Worm (Caenorhabditis elegans) whole organism, L3 larva: ENCODE data around the gene K02E2.6.

ENCODE experiments used
- R02D3.7 ChIP-seq: fragments of 150-350 bp; optimal IDR thresholded peaks from 2 replicates; lab custom pipeline; 2014; ENCODE audit warnings: missing biosample characterization, missing genetic modification characterization
- aly-2 ChIP-seq: fragments of 150-350 bp; optimal IDR thresholded peaks from 2 replicates; lab custom pipeline; 2014; ENCODE audit warnings: missing biosample characterization, missing genetic modification characterization
- ama-1 ChIP-seq: fragments of 150-350 bp; optimal IDR thresholded peaks from 2 replicates; lab custom pipeline; 2018
- ceh-28 ChIP-seq: fragments of 150-350 bp; optimal IDR thresholded peaks from 2 replicates; lab custom pipeline; 2014; ENCODE audit warnings: missing biosample characterization, missing genetic modification reagents, missing genetic modification characterization
- ceh-9 ChIP-seq: sonication (generic microtip); optimal IDR thresholded peaks from 2 replicates; lab custom pipeline; 2018; ENCODE audit warnings: missing biosample characterization, missing genetic modification characterization
- daf-12 ChIP-seq: fragments of 150-350 bp; optimal IDR thresholded peaks from 2 replicates; lab custom pipeline; 2014; ENCODE audit warnings: missing biosample characterization, missing genetic modification reagents, missing genetic modification characterization
- egl-27 ChIP-seq: sonication (generic microtip); optimal IDR thresholded peaks from 4 replicates; lab custom pipeline; 2017; ENCODE audit warnings: missing biosample characterization, missing genetic modification reagents, missing genetic modification characterization
- egl-5 ChIP-seq: fragments of 150-350 bp; optimal IDR thresholded peaks from 2 replicates; lab custom pipeline; 2017; ENCODE audit warnings: missing biosample characterization, missing genetic modification reagents, missing genetic modification characterization, inconsistent platforms
- elt-1 ChIP-seq: fragments of 150-350 bp; optimal IDR thresholded peaks from 2 replicates; lab custom pipeline; 2014; ENCODE audit warnings: missing biosample characterization, missing genetic modification characterization
- elt-2 ChIP-seq: sonication (generic microtip); optimal IDR thresholded peaks from 2 replicates; lab custom pipeline; 2016; ENCODE audit warnings: missing genetic modification reagents, mild to moderate bottlenecking, missing genetic modification characterization, missing compliant biosample characterization
- elt-3 ChIP-seq, 3 experiments: fragments of 150-350 bp in 1 of 3; sonication (generic microtip) in 2 of 3; optimal IDR thresholded peaks; 2 replicates in 2 of 3; 4 replicates in 1 of 3; lab custom pipeline; 2014 to 2017; ENCODE audit warnings: missing biosample characterization in 3 of 3, missing genetic modification characterization in 3 of 3
- eor-1 ChIP-seq, 2 experiments: fragments of 150-350 bp; optimal IDR thresholded peaks; 2 replicates each; lab custom pipeline; 2014 to 2018; ENCODE audit warnings: missing biosample characterization in 2 of 2, missing genetic modification characterization in 2 of 2
- fkh-10 ChIP-seq: sonication (generic microtip); optimal IDR thresholded peaks from 2 replicates; lab custom pipeline; 2017; ENCODE audit warnings: missing biosample characterization, missing genetic modification reagents, missing genetic modification characterization
- fkh-2 ChIP-seq: fragments of 150-350 bp; optimal IDR thresholded peaks from 2 replicates; lab custom pipeline; 2014; ENCODE audit warnings: missing biosample characterization, missing genetic modification reagents, missing genetic modification characterization
- fos-1 ChIP-seq: fragments of 150-350 bp; optimal IDR thresholded peaks from 2 replicates; lab custom pipeline; 2014; ENCODE audit warnings: missing biosample characterization, missing genetic modification characterization
- hmg-11 ChIP-seq: sonication (generic microtip); optimal IDR thresholded peaks from 2 replicates; lab custom pipeline; 2016; ENCODE audit warnings: missing genetic modification characterization, missing compliant biosample characterization
- jun-1 ChIP-seq: fragments of 150-350 bp; optimal IDR thresholded peaks from 2 replicates; lab custom pipeline; 2014; ENCODE audit warnings: missing biosample characterization, missing genetic modification reagents, missing genetic modification characterization
- lin-15B ChIP-seq: fragments of 150-350 bp; optimal IDR thresholded peaks from 2 replicates; lab custom pipeline; 2014; ENCODE audit warnings: missing biosample characterization, missing genetic modification characterization
- lin-39 ChIP-seq: fragments of 150-350 bp; optimal IDR thresholded peaks from 2 replicates; lab custom pipeline; 2018; ENCODE audit warnings: missing biosample characterization, missing genetic modification reagents, missing genetic modification characterization
- lsy-12 ChIP-seq: sonication (generic microtip); optimal IDR thresholded peaks from 2 replicates; lab custom pipeline; 2016; ENCODE audit warnings: mild to moderate bottlenecking, missing genetic modification characterization, missing compliant biosample characterization
- mdl-1 ChIP-seq: fragments of 150-350 bp; optimal IDR thresholded peaks from 2 replicates; lab custom pipeline; 2014; ENCODE audit warnings: missing biosample characterization, missing genetic modification characterization
- mml-1 ChIP-seq: fragments of 150-350 bp; sonication (generic microtip); optimal IDR thresholded peaks from 3 replicates; lab custom pipeline; 2014; ENCODE audit warnings: missing biosample characterization, missing genetic modification characterization
- nfya-1 ChIP-seq: sonication (generic microtip); optimal IDR thresholded peaks from 2 replicates; lab custom pipeline; 2017; ENCODE audit warnings: missing genetic modification characterization, mild to moderate bottlenecking, missing compliant biosample characterization, antibody characterized with exemption, moderate library complexity; ENCODE audit not compliant: insufficient read depth
- nhr-11 ChIP-seq: fragments of 150-350 bp; optimal IDR thresholded peaks from 2 replicates; lab custom pipeline; 2014; ENCODE audit warnings: missing biosample characterization, missing genetic modification characterization
- nhr-12 ChIP-seq: fragments of 150-350 bp; optimal IDR thresholded peaks from 2 replicates; lab custom pipeline; 2014; ENCODE audit warnings: missing biosample characterization, missing genetic modification characterization
- nhr-23 ChIP-seq: fragments of 150-350 bp; optimal IDR thresholded peaks from 2 replicates; lab custom pipeline; 2014; ENCODE audit warnings: missing biosample characterization, missing genetic modification reagents, missing genetic modification characterization
- nhr-25 ChIP-seq: sonication (generic microtip); optimal IDR thresholded peaks from 2 replicates; lab custom pipeline; 2017; ENCODE audit warnings: missing biosample characterization, missing genetic modification characterization
- nhr-43 ChIP-seq: sonication (generic microtip); optimal IDR thresholded peaks from 2 replicates; lab custom pipeline; 2016; ENCODE audit warnings: mild to moderate bottlenecking, missing genetic modification characterization, missing compliant biosample characterization; ENCODE audit not compliant: poor library complexity, severe bottlenecking
- nhr-67 ChIP-seq: fragments of 150-350 bp; optimal IDR thresholded peaks from 2 replicates; lab custom pipeline; 2014; ENCODE audit warnings: missing biosample characterization, missing genetic modification characterization
- nhr-76 ChIP-seq: fragments of 150-350 bp; sonication (generic microtip); optimal IDR thresholded peaks from 5 replicates; lab custom pipeline; 2014; ENCODE audit warnings: missing biosample characterization, missing genetic modification characterization
- nhr-77 ChIP-seq: fragments of 150-350 bp; optimal IDR thresholded peaks from 2 replicates; lab custom pipeline; 2014; ENCODE audit warnings: missing biosample characterization, missing genetic modification characterization
- pha-4 ChIP-seq: fragments of 150-350 bp; optimal IDR thresholded peaks from 2 replicates; lab custom pipeline; 2014; ENCODE audit warnings: missing biosample characterization, missing genetic modification reagents, missing genetic modification characterization
- pqm-1 ChIP-seq: fragments of 150-350 bp; optimal IDR thresholded peaks from 2 replicates; lab custom pipeline; 2017; ENCODE audit warnings: missing biosample characterization, missing genetic modification characterization, inconsistent platforms
- skn-1 ChIP-seq: fragments of 150-350 bp; optimal IDR thresholded peaks from 2 replicates; lab custom pipeline; 2014; ENCODE audit warnings: missing biosample characterization, missing genetic modification characterization
- snpc-4 ChIP-seq: fragments of 150-350 bp; optimal IDR thresholded peaks from 2 replicates; lab custom pipeline; 2014; ENCODE audit warnings: missing biosample characterization, missing genetic modification characterization
- tbx-2 ChIP-seq: sonication (generic microtip); optimal IDR thresholded peaks from 2 replicates; lab custom pipeline; 2016; ENCODE audit warnings: mild to moderate bottlenecking, missing genetic modification characterization, missing compliant biosample characterization
- unc-39 ChIP-seq: sonication (generic microtip); optimal IDR thresholded peaks from 4 replicates; lab custom pipeline; 2017; ENCODE audit warnings: missing biosample characterization, missing genetic modification characterization
- unc-62 ChIP-seq: fragments of 150-350 bp; sonication (generic microtip); optimal IDR thresholded peaks from 4 replicates; lab custom pipeline; 2014; ENCODE audit warnings: missing biosample characterization, missing genetic modification reagents, missing genetic modification characterization
- zag-1 ChIP-seq: fragments of 150-350 bp; optimal IDR thresholded peaks from 2 replicates; lab custom pipeline; 2014; ENCODE audit warnings: missing biosample characterization, missing genetic modification characterization
- ztf-11 ChIP-seq: fragments of 150-350 bp; optimal IDR thresholded peaks from 2 replicates; lab custom pipeline; 2014; ENCODE audit warnings: missing biosample characterization, missing genetic modification characterization
- ztf-4 ChIP-seq: fragments of 150-350 bp; optimal IDR thresholded peaks from 2 replicates; lab custom pipeline; 2014; ENCODE audit warnings: missing biosample characterization, missing genetic modification characterization

Gene K02E2.6

DNA sequence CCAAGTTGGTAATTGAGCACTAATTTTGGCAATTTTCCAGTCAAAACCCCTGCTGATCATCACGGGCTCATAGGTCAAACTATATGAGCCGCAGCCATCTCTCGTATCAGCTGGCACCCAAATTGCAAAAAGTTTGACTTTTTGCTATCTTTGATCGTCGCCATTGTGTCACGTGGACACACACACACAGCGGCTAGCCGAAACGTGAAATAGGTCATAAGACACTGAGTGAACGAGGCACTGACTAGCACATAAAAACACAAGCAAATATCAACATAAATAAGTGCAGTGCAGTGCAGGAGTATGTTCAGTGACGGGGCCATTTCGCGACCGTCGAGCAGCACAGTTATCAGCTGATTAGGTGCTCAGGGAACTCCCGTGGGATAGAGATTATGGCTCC lies 38.4 kb downstream of the K02E2.6 start:
- TF ChIP-seq fkh-2 (tag; lab: Kevin White, UChicago) (no peak), hmg-11 (tag; lab: Kevin White, UChicago) (no peak), aly-2 (tag; lab: Kevin White, UChicago) (no peak), nfya-1 (tag; lab: Kevin White, UChicago) (peak; percentile 11), ceh-9 (tag; lab: Kevin White, UChicago) (no peak), unc-39 (tag; lab: Kevin White, UChicago) (no peak), nhr-23 (tag; lab: Kevin White, UChicago) (peak; percentile 6), lsy-12 (tag; lab: Kevin White, UChicago) (peak; percentile 8), elt-2 (peak; percentile 81), pha-4 (tag; lab: Kevin White, UChicago) (peak; percentile 99), skn-1 (tag; lab: Kevin White, UChicago) (no peak), nhr-12 (tag; lab: Kevin White, UChicago) (no peak), snpc-4 (tag; lab: Kevin White, UChicago) (peak; percentile 12), unc-62 (no peak), nhr-76 (no peak), egl-27 (tag; lab: Kevin White, UChicago) (no peak), nhr-25 (tag; lab: Kevin White, UChicago) (no peak), lin-15B (tag; lab: Kevin White, UChicago) (peak; percentile 32), mml-1 (no peak), ztf-11 (no peak), ama-1 (peak; percentile 48), R02D3.7 (tag; lab: Kevin White, UChicago) (no peak), mdl-1 (tag; lab: Kevin White, UChicago) (peak; percentile 42), jun-1 (tag; lab: Kevin White, UChicago) (peak; percentile 86), daf-12 (no peak), nhr-77 (tag; lab: Kevin White, UChicago) (no peak), nhr-11 (tag; lab: Kevin White, UChicago) (no peak), nhr-43 (tag; lab: Kevin White, UChicago) (peak; percentile 36), elt-1 (tag; lab: Kevin White, UChicago) (no peak), egl-5 (tag; lab: Kevin White, UChicago) (peak; percentile 85), nhr-67 (no peak), zag-1 (no peak), lin-39 (peak; percentile 51), ceh-28 (tag; lab: Kevin White, UChicago) (peak; percentile 23), ztf-4 (tag; lab: Kevin White, UChicago) (no peak), pqm-1 (tag; lab: Kevin White, UChicago) (peak; percentile 85), fkh-10 (GFP tag; lab: Kevin White, UChicago) (no peak)

- no peak for TF ChIP-seq skn-1 (tag; lab: Kevin White, UChicago)
- peak; percentile 3 for TF ChIP-seq nhr-25 (tag; lab: Kevin White, UChicago)
- no peak for TF ChIP-seq elt-3 (tag; optimal IDR thresholded peaks at IDR 0.05; lab: Kevin White, UChicago)
- TF ChIP-seq tbx-2 (tag; lab: Kevin White, UChicago), result no peak
- TF ChIP-seq nhr-67, result no peak
- no peak for TF ChIP-seq fkh-10 (GFP tag; lab: Kevin White, UChicago)
- TF ChIP-seq elt-1 (tag; lab: Kevin White, UChicago), result no peak
- TF ChIP-seq ama-1, result peak; percentile 47
Measured at ce11 chrV:20419643-20420042, 39.3 kb downstream of the K02E2.6 start.

- no peak for TF ChIP-seq elt-3 (tag; optimal IDR thresholded peaks at IDR 0.05; lab: Kevin White, UChicago)
- peak; percentile 92 for TF ChIP-seq nhr-25 (tag; lab: Kevin White, UChicago)
- TF ChIP-seq ztf-11, result no peak
- TF ChIP-seq hmg-11 (tag; lab: Kevin White, UChicago), result no peak
- TF ChIP-seq skn-1 (tag; lab: Kevin White, UChicago), result no peak
- TF ChIP-seq snpc-4 (tag; lab: Kevin White, UChicago), result no peak
- no peak for TF ChIP-seq ceh-9 (tag; lab: Kevin White, UChicago)
- TF ChIP-seq fkh-10 (GFP tag; lab: Kevin White, UChicago), result no peak
- TF ChIP-seq mml-1, result no peak
- no peak for TF ChIP-seq ceh-28 (tag; lab: Kevin White, UChicago)
- TF ChIP-seq fos-1 (tag; lab: Kevin White, UChicago), result no peak
- no peak for TF ChIP-seq fkh-2 (tag; lab: Kevin White, UChicago)
- no peak for TF ChIP-seq egl-5 (tag; lab: Kevin White, UChicago)
- TF ChIP-seq daf-12, result no peak
- no peak for TF ChIP-seq lsy-12 (tag; lab: Kevin White, UChicago)
- no peak for TF ChIP-seq egl-27 (tag; lab: Kevin White, UChicago)
- no peak for TF ChIP-seq nhr-77 (tag; lab: Kevin White, UChicago)
- TF ChIP-seq nhr-23 (tag; lab: Kevin White, UChicago), result peak; percentile 60
- TF ChIP-seq mdl-1 (tag; lab: Kevin White, UChicago), result no peak
- no peak for TF ChIP-seq eor-1 (tag; optimal IDR thresholded peaks at IDR 0.05; lab: Kevin White, UChicago)
- TF ChIP-seq elt-1 (tag; lab: Kevin White, UChicago), result peak; percentile 1
- TF ChIP-seq lin-15B (tag; lab: Kevin White, UChicago), result no peak
- TF ChIP-seq nhr-76, result no peak
Measured at ce11 chrV:20422738-20423137, 42.4 kb downstream of the K02E2.6 start.
